Fruit fly (Drosophila melanogaster) whole organism, embryonic: ENCODE results near the gene CG6912.

Experiments
- CG10321 ChIP-seq: fragments of 200-800 bp; sonication (Bioruptor generic); IDR thresholded peaks from 2 replicates; pipeline ENCODE4 v1.3.6; 2022; ENCODE audit warnings: missing biosample characterization, missing genetic modification characterization
- CG11398 ChIP-seq: fragments of 200-800 bp; sonication (Bioruptor generic); optimal IDR thresholded peaks from 2 replicates; lab custom pipeline; 2016; ENCODE audit warnings: missing biosample characterization, missing genetic modification characterization
- CG11456 ChIP-seq: fragments of 200-800 bp; sonication (Bioruptor generic); IDR thresholded peaks from 3 replicates; pipeline ENCODE4 v1.3.6; 2022; ENCODE audit warnings: missing biosample characterization, missing genetic modification characterization
- CG11560 ChIP-seq: fragments of 200-800 bp; sonication (Bioruptor generic); IDR thresholded peaks from 3 replicates; pipeline ENCODE4 v1.3.6; 2022; ENCODE audit warnings: missing biosample characterization, missing genetic modification characterization
- CG12236 ChIP-seq: fragments of 200-800 bp; sonication (Bioruptor generic); optimal IDR thresholded peaks from 2 replicates; lab custom pipeline; 2016; ENCODE audit warnings: missing biosample characterization, missing genetic modification characterization
- CG12744 ChIP-seq: fragments of 200-800 bp; sonication (Bioruptor generic); optimal IDR thresholded peaks from 2 replicates; lab custom pipeline; 2016; ENCODE audit warnings: missing biosample characterization, missing genetic modification characterization
- CG12769 ChIP-seq: fragments of 200-800 bp; sonication (Bioruptor generic); optimal IDR thresholded peaks from 2 replicates; lab custom pipeline; 2019; ENCODE audit warnings: missing biosample characterization, mild to moderate bottlenecking, missing genetic modification characterization, moderate library complexity
- CG13775 ChIP-seq: fragments of 200-800 bp; sonication (Bioruptor generic); optimal IDR thresholded peaks from 3 replicates; lab custom pipeline; 2017; ENCODE audit warnings: missing biosample characterization, mild to moderate bottlenecking, missing genetic modification characterization
- CG14050 ChIP-seq: fragments of 200-800 bp; sonication (Bioruptor generic); IDR thresholded peaks from 3 replicates; pipeline ENCODE4 v1.3.6; 2022; ENCODE audit warnings: missing biosample characterization, missing genetic modification characterization
- CG14860 ChIP-seq: fragments of 200-800 bp; sonication (Bioruptor generic); IDR thresholded peaks from 3 replicates; pipeline ENCODE4 v1.3.6; 2022; ENCODE audit warnings: missing biosample characterization, missing genetic modification characterization; ENCODE audit not compliant: partially characterized antibody
- CG15601 ChIP-seq: fragments of 200-800 bp; sonication (Bioruptor generic); optimal IDR thresholded peaks from 3 replicates; lab custom pipeline; 2019; ENCODE audit warnings: missing biosample characterization, mild to moderate bottlenecking, missing genetic modification characterization, moderate library complexity
- CG16863 ChIP-seq: fragments of 200-800 bp; sonication (Bioruptor generic); optimal IDR thresholded peaks from 3 replicates; lab custom pipeline; 2016; ENCODE audit warnings: missing biosample characterization, missing genetic modification characterization
- CG17359 ChIP-seq: fragments of 200-800 bp; sonication (Bioruptor generic); optimal IDR thresholded peaks from 3 replicates; lab custom pipeline; 2018; ENCODE audit warnings: missing biosample characterization, mild to moderate bottlenecking, missing genetic modification characterization, moderate library complexity
- CG1832 ChIP-seq: fragments of 200-800 bp; sonication (Bioruptor generic); optimal IDR thresholded peaks from 2 replicates; lab custom pipeline; 2017; ENCODE audit warnings: missing biosample characterization, mild to moderate bottlenecking, missing genetic modification characterization, inconsistent platforms
- CG2202 ChIP-seq: fragments of 200-800 bp; sonication (Bioruptor generic); optimal IDR thresholded peaks from 2 replicates; lab custom pipeline; 2018; ENCODE audit warnings: missing biosample characterization, mild to moderate bottlenecking, missing genetic modification characterization
- CG2712 ChIP-seq: fragments of 200-800 bp; optimal IDR thresholded peaks from 3 replicates; lab custom pipeline; 2019; ENCODE audit warnings: missing biosample characterization, mild to moderate bottlenecking, missing genetic modification characterization, moderate library complexity
- CG30020 ChIP-seq: fragments of 200-800 bp; optimal IDR thresholded peaks from 2 replicates; lab custom pipeline; 2019; ENCODE audit warnings: missing biosample characterization, mild to moderate bottlenecking, missing genetic modification characterization, moderate library complexity
- CG31365 ChIP-seq: fragments of 200-800 bp; sonication (Bioruptor generic); optimal IDR thresholded peaks from 2 replicates; lab custom pipeline; 2018; ENCODE audit warnings: missing biosample characterization, mild to moderate bottlenecking, missing genetic modification characterization
- CG4617 ChIP-seq: fragments of 200-800 bp; sonication (Bioruptor generic); optimal IDR thresholded peaks from 3 replicates; lab custom pipeline; 2016; ENCODE audit warnings: missing biosample characterization, missing genetic modification characterization, borderline replicate concordance
- CG4730 ChIP-seq: fragments of 200-800 bp; sonication (Bioruptor generic); IDR thresholded peaks from 2 replicates; pipeline ENCODE4 v1.3.6; 2022; ENCODE audit warnings: missing biosample characterization, missing genetic modification characterization
- CG6175 ChIP-seq: fragments of 200-800 bp; sonication (Bioruptor generic); IDR thresholded peaks from 3 replicates; pipeline ENCODE4 v1.3.6; 2022; ENCODE audit warnings: missing biosample characterization, missing genetic modification characterization
- CG6813 ChIP-seq: fragments of 200-800 bp; sonication (Bioruptor generic); optimal IDR thresholded peaks from 2 replicates; lab custom pipeline; 2017; ENCODE audit warnings: missing biosample characterization, missing genetic modification characterization, mild to moderate bottlenecking, moderate library complexity, missing genetic modification reagents
- CG7372 ChIP-seq: fragments of 200-800 bp; sonication (Bioruptor generic); IDR thresholded peaks from 2 replicates; pipeline ENCODE4 v1.3.6; 2022; ENCODE audit warnings: missing biosample characterization, missing genetic modification characterization
- CG7963 ChIP-seq: fragments of 200-800 bp; sonication (Bioruptor generic); IDR thresholded peaks from 3 replicates; pipeline ENCODE4 v1.3.6; 2022; ENCODE audit warnings: missing biosample characterization, missing genetic modification characterization; ENCODE audit not compliant: partially characterized antibody
- CTCF ChIP-seq: fragments of 200-800 bp; sonication (Bioruptor generic); optimal IDR thresholded peaks from 2 replicates; lab custom pipeline; 2017; ENCODE audit warnings: missing biosample characterization, mild to moderate bottlenecking, missing genetic modification characterization, moderate library complexity
- Dek ChIP-seq: fragments of 200-800 bp; sonication (Bioruptor generic); optimal IDR thresholded peaks from 3 replicates; lab custom pipeline; 2019; ENCODE audit warnings: missing biosample characterization, mild to moderate bottlenecking, missing genetic modification characterization, moderate library complexity
- Fer1 ChIP-seq: fragments of 200-800 bp; sonication (Bioruptor generic); optimal IDR thresholded peaks from 2 replicates; lab custom pipeline; 2017; ENCODE audit warnings: missing biosample characterization, mild to moderate bottlenecking, missing genetic modification characterization
- NC2α ChIP-seq: fragments of 200-800 bp; sonication (Bioruptor generic); optimal IDR thresholded peaks from 2 replicates; lab custom pipeline; 2016; ENCODE audit warnings: missing biosample characterization, missing genetic modification characterization
- Oli ChIP-seq: fragments of 200-800 bp; sonication (Bioruptor generic); optimal IDR thresholded peaks from 2 replicates; lab custom pipeline; 2018; ENCODE audit warnings: missing biosample characterization, mild to moderate bottlenecking, missing genetic modification characterization, moderate library complexity
- Sox100B ChIP-seq: fragments of 200-800 bp; sonication (Bioruptor generic); optimal IDR thresholded peaks from 3 replicates; lab custom pipeline; 2018; ENCODE audit warnings: missing biosample characterization, mild to moderate bottlenecking, missing genetic modification characterization
- Sry-δ ChIP-seq: fragments of 200-800 bp; sonication (Bioruptor generic); optimal IDR thresholded peaks from 2 replicates; lab custom pipeline; 2016; ENCODE audit warnings: missing biosample characterization, missing genetic modification characterization
- Tbp ChIP-seq: fragments of >200 bp; optimal IDR thresholded peaks from 2 replicates; lab custom pipeline; 2018; ENCODE audit warnings: missing biosample characterization, missing genetic modification characterization
- ato ChIP-seq: fragments of 200-800 bp; sonication (Bioruptor generic); IDR thresholded peaks from 2 replicates; pipeline ENCODE4 v1.3.6; 2022; ENCODE audit warnings: missing biosample characterization, missing genetic modification characterization; ENCODE audit not compliant: partially characterized antibody
- btn ChIP-seq: fragments of 200-800 bp; sonication (Bioruptor generic); optimal IDR thresholded peaks from 2 replicates; lab custom pipeline; 2016; ENCODE audit warnings: missing biosample characterization, missing genetic modification characterization
- cad ChIP-seq: fragments of >200 bp; optimal IDR thresholded peaks from 2 replicates; lab custom pipeline; 2017; ENCODE audit warnings: missing biosample characterization, missing genetic modification characterization
- cwo ChIP-seq: fragments of 200-800 bp; sonication (Bioruptor generic); optimal IDR thresholded peaks from 3 replicates; lab custom pipeline; 2017; ENCODE audit warnings: missing biosample characterization, missing genetic modification characterization, mild to moderate bottlenecking, moderate library complexity, missing genetic modification reagents
- dati ChIP-seq: fragments of 200-800 bp; sonication (Bioruptor generic); IDR thresholded peaks from 2 replicates; pipeline ENCODE4 v1.3.6; 2022; ENCODE audit warnings: missing biosample characterization, missing genetic modification characterization
- ems ChIP-seq: fragments of 200-800 bp; sonication (Bioruptor generic); optimal IDR thresholded peaks from 3 replicates; lab custom pipeline; 2016; ENCODE audit warnings: missing biosample characterization, missing genetic modification characterization
- gce ChIP-seq: fragments of 200-800 bp; sonication (Bioruptor generic); IDR thresholded peaks from 3 replicates; pipeline ENCODE4 v1.3.6; 2022; ENCODE audit warnings: missing biosample characterization, missing genetic modification characterization
- gem ChIP-seq: fragments of 200-800 bp; sonication (Bioruptor generic); optimal IDR thresholded peaks from 2 replicates; lab custom pipeline; 2019; ENCODE audit warnings: missing biosample characterization, mild to moderate bottlenecking, missing genetic modification characterization, moderate library complexity
- grn ChIP-seq: fragments of 200-800 bp; sonication (Bioruptor generic); optimal IDR thresholded peaks from 3 replicates; lab custom pipeline; 2017; ENCODE audit warnings: missing biosample characterization, missing genetic modification characterization
- h ChIP-seq: fragments of >200 bp; optimal IDR thresholded peaks from 2 replicates; lab custom pipeline; 2017
- lov ChIP-seq, 2 experiments: fragments of 200-800 bp in 1 of 2; fragments of >200 bp in 1 of 2; sonication (Bioruptor generic) in 1 of 2; IDR thresholded peaks in 1 of 2; optimal IDR thresholded peaks in 1 of 2; 2 replicates in 1 of 2; 3 replicates in 1 of 2; pipeline versions ENCODE4 v1.3.6 to Lab custom; 2017 to 2022; ENCODE audit warnings: missing biosample characterization in 1 of 2, missing genetic modification characterization in 1 of 2
- nau ChIP-seq: fragments of 200-800 bp; sonication (Bioruptor generic); optimal IDR thresholded peaks from 3 replicates; lab custom pipeline; 2017; ENCODE audit warnings: missing biosample characterization, mild to moderate bottlenecking, missing genetic modification characterization, missing genetic modification reagents
- nerfin-1 ChIP-seq: fragments of 200-800 bp; sonication (Bioruptor generic); optimal IDR thresholded peaks from 3 replicates; lab custom pipeline; 2019; ENCODE audit warnings: missing biosample characterization, mild to moderate bottlenecking, missing genetic modification characterization, moderate library complexity
- p53 ChIP-seq: fragments of 200-800 bp; sonication (Bioruptor generic); optimal IDR thresholded peaks from 2 replicates; lab custom pipeline; 2016; ENCODE audit warnings: missing biosample characterization, missing genetic modification characterization
- phol ChIP-seq: fragments of 200-800 bp; sonication (Bioruptor generic); optimal IDR thresholded peaks from 3 replicates; lab custom pipeline; 2018; ENCODE audit warnings: missing biosample characterization, mild to moderate bottlenecking, missing genetic modification characterization, moderate library complexity
- shn ChIP-seq: fragments of 200-800 bp; sonication (Bioruptor generic); optimal IDR thresholded peaks from 3 replicates; lab custom pipeline; 2016; ENCODE audit warnings: missing biosample characterization, missing genetic modification characterization
- so ChIP-seq: fragments of 200-800 bp; sonication (Bioruptor generic); IDR thresholded peaks from 3 replicates; pipeline ENCODE4 v1.3.6; 2022; ENCODE audit warnings: missing biosample characterization, missing genetic modification characterization
- tap ChIP-seq: fragments of 200-800 bp; optimal IDR thresholded peaks from 3 replicates; lab custom pipeline; 2019; ENCODE audit warnings: missing biosample characterization, mild to moderate bottlenecking, missing genetic modification characterization, moderate library complexity
- vfl ChIP-seq: fragments of 200-800 bp; sonication (Bioruptor generic); optimal IDR thresholded peaks from 2 replicates; lab custom pipeline; 2016; ENCODE audit warnings: missing biosample characterization, missing genetic modification characterization

CG6912 gene

dm6 chr3R:15145491-15145890 is 8.7 kb upstream of the CG6912 start (continued):
- TF ChIP-seq CG6813 (GFP tag; lab: Kevin White, UChicago) (peak; percentile 49), ato (no peak), NC2α (GFP tag; lab: Kevin White, UChicago) (no peak), CG6175 (no peak), cwo (GFP tag; lab: Kevin White, UChicago) (peak; percentile 26), CG12769 (tag; lab: Kevin White, UChicago) (no peak), CG31365 (no peak), CG7372 (no peak; the same call in 1 of the 2 replicates), CG10321 (peak; percentile 41; the same call in 1 of the 2 replicates), ems (GFP tag; lab: Kevin White, UChicago) (peak; percentile 28), gem (tag; lab: Kevin White, UChicago) (peak; percentile 69), dati (GFP tag; lab: Robert Waterston, UW) (0 out of 2 replicates have a peak, but pooled peaks have one; percentile 4), CG7963 (GFP tag; lab: Robert Waterston, UW) (no peak), CG12744 (GFP tag; lab: Kevin White, UChicago) (no peak), CG4730 (GFP tag; lab: Robert Waterston, UW) (peak; percentile 48; the same call in 1 of the 2 replicates), CG13775 (GFP tag; lab: Kevin White, UChicago) (peak; percentile 2), CG17359 (tag; lab: Kevin White, UChicago) (peak; percentile 47), Fer1 (GFP tag; lab: Kevin White, UChicago) (peak; percentile 17), CG14860 (GFP tag; lab: Robert Waterston, UW) (no peak), CG14050 (GFP tag; lab: Robert Waterston, UW) (peak; percentile 51; the same call in 1 of the 3 replicates), CG16863 (GFP tag; lab: Kevin White, UChicago) (no peak), CTCF (GFP tag; lab: Kevin White, UChicago) (no peak), Oli (tag; lab: Kevin White, UChicago) (peak; percentile 50), cad (GFP tag; lab: Kevin White, UChicago) (no peak), h (lab: Kevin White, UChicago) (no peak), CG30020 (tag; lab: Kevin White, UChicago) (no peak), Sox100B (GFP tag; lab: Kevin White, UChicago) (no peak), CG11560 (tag; lab: Robert Waterston, UW) (0 out of 3 replicates have a peak, but pooled peaks have one; percentile 44), p53 (GFP tag; lab: Kevin White, UChicago) (no peak), tap (tag; lab: Kevin White, UChicago) (peak; percentile 40), vfl (no peak), grn (peak; percentile 6), CG2202 (tag; lab: Kevin White, UChicago) (no peak), Sry-δ (no peak), phol (tag; lab: Kevin White, UChicago) (peak; percentile 59), nau (GFP tag; lab: Kevin White, UChicago) (no peak), CG11456 (GFP tag; lab: Robert Waterston, UW) (no peak), CG15601 (peak; percentile 41), so (GFP tag; lab: Robert Waterston, UW) (no peak), CG4617 (GFP tag; lab: Kevin White, UChicago) (no peak), nerfin-1 (tag; lab: Kevin White, UChicago) (peak; percentile 13), Tbp (GFP tag; lab: Kevin White, UChicago) (no peak), btn (no peak), shn (GFP tag; lab: Kevin White, UChicago) (no peak), CG12236 (no peak), CG2712 (peak; percentile 80), lov (optimal IDR thresholded peaks at IDR 0.05; lab: Kevin White, UChicago) (no peak), lov (GFP tag; IDR thresholded peaks at IDR 0.05; lab: Robert Waterston, UW) (no peak), CG11398 (GFP tag; lab: Kevin White, UChicago) (no peak), Dek (peak; percentile 24), gce (peak; percentile 47; the same call in 1 of the 3 replicates), CG1832 (GFP tag; lab: Kevin White, UChicago) (no peak)
